Fruit fly (Drosophila melanogaster): Measurements from ENCODE around the gene Prps.

DNA sequence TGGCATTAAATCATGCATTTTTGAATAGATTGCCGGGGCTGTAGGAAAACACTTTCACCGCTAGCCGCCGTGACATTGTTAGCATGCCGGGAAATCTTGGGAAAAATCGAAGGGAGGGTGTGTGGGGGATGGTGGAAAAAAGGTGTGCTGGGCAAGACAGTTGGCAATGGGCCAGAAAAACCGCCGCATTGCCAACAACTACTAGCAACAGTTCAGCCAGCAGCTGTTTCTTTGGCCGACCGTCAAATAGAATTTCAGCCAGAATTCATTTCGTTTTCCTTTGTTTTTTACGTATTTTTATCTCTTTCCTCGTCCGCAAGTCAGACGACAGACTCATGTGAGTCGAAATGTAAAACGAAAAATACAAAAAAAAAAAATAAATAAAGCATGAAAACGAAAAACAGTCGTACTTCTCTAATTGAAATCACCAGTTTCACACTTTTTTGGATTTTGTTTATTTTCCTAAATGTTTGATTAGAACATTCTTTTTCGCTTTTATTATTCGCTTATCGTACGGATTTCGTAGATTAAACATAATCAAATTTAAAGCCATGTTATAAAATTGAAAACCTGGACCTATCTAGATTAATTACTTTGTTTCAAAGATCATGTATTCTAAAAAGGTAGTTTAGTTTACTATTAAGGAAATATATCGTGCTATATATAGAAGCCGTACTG lies 5.6 kb downstream of the Prps start:
- TF ChIP-seq br (GFP tag; optimal IDR thresholded peaks at IDR 0.05) (no peak), usp (GFP tag; optimal IDR thresholded peaks at IDR 0.05) (no peak), HLH106 (tag; optimal IDR thresholded peaks at IDR 0.05) (peak; percentile 41), psq (GFP tag; optimal IDR thresholded peaks at IDR 0.05) (peak; percentile 39), lola (GFP tag; optimal IDR thresholded peaks at IDR 0.05) (no peak), sage (GFP tag; optimal IDR thresholded peaks at IDR 0.05) (no peak), pan (optimal IDR thresholded peaks at IDR 0.05) (no peak), fru (GFP tag; optimal IDR thresholded peaks at IDR 0.05) (peak; percentile 58), GATAd (GFP tag; optimal IDR thresholded peaks at IDR 0.05) (no peak), Dfd (GFP tag; optimal IDR thresholded peaks at IDR 0.05) (peak; percentile 22)
